Worm (Caenorhabditis elegans) whole organism, young adult: ENCODE data around the gene F53C11.1.

Experiments used
- B0019.2 ChIP-seq: fragments of 200-800 bp; sonication (Bioruptor generic); conservative IDR thresholded peaks from 2 replicates; pipeline ENCODE4 v1.3.6; 2022; ENCODE audit warnings: missing genetic modification reagents, missing genetic modification characterization, missing compliant biosample characterization
- B0336.3 ChIP-seq: fragments of 200-800 bp; sonication (Bioruptor generic); IDR thresholded peaks from 2 replicates; pipeline ENCODE4 v1.3.6; 2022; ENCODE audit warnings: missing genetic modification characterization, missing compliant biosample characterization
- C06A6.2 ChIP-seq: fragments of 200-800 bp; sonication (Bioruptor generic); conservative IDR thresholded peaks from 2 replicates; pipeline ENCODE4 v1.3.6; 2022; ENCODE audit warnings: missing genetic modification characterization, missing compliant biosample characterization
- C17E4.6 ChIP-seq: fragments of 200-800 bp; sonication (Bioruptor generic); IDR thresholded peaks from 2 replicates; pipeline ENCODE4 v1.3.6; 2022; ENCODE audit warnings: missing genetic modification reagents, missing genetic modification characterization, missing compliant biosample characterization
- F23B12.7 ChIP-seq: sonication (generic microtip); optimal IDR thresholded peaks from 2 replicates; lab custom pipeline; 2017; ENCODE audit warnings: missing genetic modification characterization, mild to moderate bottlenecking, missing compliant biosample characterization, antibody characterized with exemption, moderate library complexity; ENCODE audit not compliant: insufficient read depth
- F33H1.4 ChIP-seq: fragments of 200-800 bp; sonication (Bioruptor generic); IDR thresholded peaks from 2 replicates; pipeline ENCODE4 v1.3.6; 2022; ENCODE audit warnings: missing genetic modification reagents, missing genetic modification characterization, missing compliant biosample characterization
- F55B11.4 ChIP-seq: sonication (generic microtip); optimal IDR thresholded peaks from 2 replicates; lab custom pipeline; 2016; ENCODE audit warnings: missing compliant biosample characterization, missing genetic modification characterization, borderline replicate concordance; ENCODE audit not compliant: insufficient read depth
- T07F8.4 ChIP-seq: sonication (generic microtip); optimal IDR thresholded peaks from 2 replicates; lab custom pipeline; 2016; ENCODE audit warnings: mild to moderate bottlenecking, missing genetic modification characterization, moderate library complexity, missing compliant biosample characterization
- T26A5.8 ChIP-seq: sonication (generic microtip); optimal IDR thresholded peaks from 2 replicates; lab custom pipeline; 2016; ENCODE audit warnings: missing genetic modification characterization, missing compliant biosample characterization
- Y67H2A.10 ChIP-seq: fragments of 200-800 bp; sonication (Bioruptor generic); conservative IDR thresholded peaks from 2 replicates; pipeline ENCODE4 v1.3.6; 2022; ENCODE audit warnings: missing genetic modification reagents, missing genetic modification characterization, missing compliant biosample characterization
- ZK185.1 ChIP-seq: sonication (generic microtip); optimal IDR thresholded peaks from 2 replicates; lab custom pipeline; 2016; ENCODE audit warnings: mild to moderate bottlenecking, missing genetic modification characterization, missing compliant biosample characterization; ENCODE audit not compliant: poor library complexity, severe bottlenecking
- aptf-2 ChIP-seq: fragments of 200-800 bp; sonication (Bioruptor generic); conservative IDR thresholded peaks from 2 replicates; pipeline ENCODE4 v1.3.6; 2022; ENCODE audit warnings: missing genetic modification reagents, missing genetic modification characterization, missing compliant biosample characterization
- athp-1 ChIP-seq: sonication (generic microtip); optimal IDR thresholded peaks from 2 replicates; lab custom pipeline; 2017; ENCODE audit warnings: mild to moderate bottlenecking, missing genetic modification characterization, missing compliant biosample characterization
- cebp-1 ChIP-seq, 2 experiments: fragments of 200-800 bp in 1 of 2; sonication (Bioruptor generic) in 1 of 2; sonication (generic microtip) in 1 of 2; IDR thresholded peaks in 1 of 2; optimal IDR thresholded peaks in 1 of 2; 2 replicates each; pipeline versions ENCODE4 v1.3.6 to Lab custom; 2017 to 2022; ENCODE audit warnings: missing compliant biosample characterization in 2 of 2, missing genetic modification characterization in 2 of 2, mild to moderate bottlenecking in 1 of 2, missing genetic modification reagents in 1 of 2, moderate library complexity in 1 of 2
- ceh-100 ChIP-seq: fragments of 200-800 bp; sonication (Bioruptor generic); IDR thresholded peaks from 2 replicates; pipeline ENCODE4 v1.3.6; 2022; ENCODE audit warnings: missing genetic modification reagents, missing genetic modification characterization, missing compliant biosample characterization
- ceh-91 ChIP-seq: fragments of 200-800 bp; sonication (Bioruptor generic); IDR thresholded peaks from 2 replicates; pipeline ENCODE4 v1.3.6; 2022; ENCODE audit warnings: missing genetic modification reagents, missing genetic modification characterization, missing compliant biosample characterization
- chd-7 ChIP-seq: sonication (generic microtip); optimal IDR thresholded peaks from 2 replicates; lab custom pipeline; 2016; ENCODE audit warnings: mild to moderate bottlenecking, missing genetic modification characterization, moderate library complexity, missing compliant biosample characterization
- dox-1 ChIP-seq: fragments of 200-800 bp; sonication (Bioruptor generic); IDR thresholded peaks from 2 replicates; pipeline ENCODE4 v1.3.6; 2022; ENCODE audit warnings: missing genetic modification reagents, missing genetic modification characterization, missing compliant biosample characterization
- dpff-1 ChIP-seq: sonication (generic microtip); optimal IDR thresholded peaks from 2 replicates; lab custom pipeline; 2017; ENCODE audit warnings: mild to moderate bottlenecking, missing genetic modification characterization, missing compliant biosample characterization
- dpl-1 ChIP-seq: fragments of 150-350 bp; optimal IDR thresholded peaks from 2 replicates; lab custom pipeline; 2014; ENCODE audit warnings: missing biosample characterization, missing genetic modification reagents, missing genetic modification characterization
- efl-1 ChIP-seq: fragments of 150-350 bp; optimal IDR thresholded peaks from 2 replicates; lab custom pipeline; 2014; ENCODE audit warnings: missing biosample characterization, missing genetic modification reagents, missing genetic modification characterization
- egl-18 ChIP-seq: fragments of 200-800 bp; sonication (Bioruptor generic); IDR thresholded peaks from 2 replicates; pipeline ENCODE4 v1.3.6; 2022; ENCODE audit warnings: missing genetic modification reagents, missing genetic modification characterization, missing compliant biosample characterization
- egl-44 ChIP-seq: fragments of 200-800 bp; sonication (Bioruptor generic); IDR thresholded peaks from 2 replicates; pipeline ENCODE4 v1.3.6; 2022; ENCODE audit warnings: missing genetic modification reagents, missing genetic modification characterization, missing compliant biosample characterization
- ekl-4 ChIP-seq: fragments of 200-800 bp; sonication (Bioruptor generic); IDR thresholded peaks from 2 replicates; pipeline ENCODE4 v1.3.6; 2022; ENCODE audit warnings: missing genetic modification reagents, missing genetic modification characterization, missing compliant biosample characterization
- hrde-1 ChIP-seq: sonication (generic microtip); optimal IDR thresholded peaks from 2 replicates; lab custom pipeline; 2016; ENCODE audit warnings: missing genetic modification characterization, mild to moderate bottlenecking, missing compliant biosample characterization, moderate library complexity, missing genotype, missing genetic modification reagents, borderline replicate concordance
- hsf-1 ChIP-seq: fragments of 200-800 bp; sonication (Bioruptor generic); IDR thresholded peaks from 2 replicates; pipeline ENCODE4 v1.3.6; 2022; ENCODE audit warnings: missing genetic modification reagents, missing genetic modification characterization, missing compliant biosample characterization
- lin-35 ChIP-seq, 3 experiments: fragments of 150-350 bp in 2 of 3; sonication (generic microtip) in 1 of 3; optimal IDR thresholded peaks; 2 replicates each; lab custom pipeline; 2014 to 2018; ENCODE audit warnings: missing biosample characterization in 3 of 3, missing genetic modification characterization in 3 of 3, missing genetic modification reagents in 3 of 3
- lsy-27 ChIP-seq: sonication (generic microtip); optimal IDR thresholded peaks from 2 replicates; lab custom pipeline; 2017; ENCODE audit warnings: missing genetic modification characterization, mild to moderate bottlenecking, missing compliant biosample characterization, antibody characterized with exemption, missing genotype, borderline replicate concordance; ENCODE audit not compliant: insufficient read depth
- madf-3 ChIP-seq: fragments of 200-800 bp; sonication (Bioruptor generic); IDR thresholded peaks from 2 replicates; pipeline ENCODE4 v1.3.6; 2022; ENCODE audit warnings: missing genetic modification reagents, missing genetic modification characterization, missing compliant biosample characterization
- madf-6 ChIP-seq: fragments of 200-800 bp; sonication (Bioruptor generic); IDR thresholded peaks from 2 replicates; pipeline ENCODE4 v1.3.6; 2022; ENCODE audit warnings: missing genetic modification reagents, missing genetic modification characterization, missing compliant biosample characterization
- madf-8 ChIP-seq: fragments of 200-800 bp; sonication (Bioruptor generic); conservative IDR thresholded peaks from 2 replicates; pipeline ENCODE4 v1.3.6; 2022; ENCODE audit warnings: missing genetic modification reagents, missing genetic modification characterization, missing compliant biosample characterization
- mcd-1 ChIP-seq: fragments of 200-800 bp; sonication (Bioruptor generic); IDR thresholded peaks from 2 replicates; pipeline ENCODE4 v1.3.6; 2022; ENCODE audit warnings: missing genetic modification reagents, missing genetic modification characterization, missing compliant biosample characterization
- nfya-2 ChIP-seq: fragments of 200-800 bp; sonication (Bioruptor generic); IDR thresholded peaks from 2 replicates; pipeline ENCODE4 v1.3.6; 2022; ENCODE audit warnings: missing genetic modification reagents, missing genetic modification characterization, missing compliant biosample characterization
- nfyb-1 ChIP-seq: fragments of 200-800 bp; sonication (Bioruptor generic); IDR thresholded peaks from 2 replicates; pipeline ENCODE4 v1.3.6; 2022; ENCODE audit warnings: missing genetic modification reagents, missing genetic modification characterization, missing compliant biosample characterization
- nhr-179 ChIP-seq: sonication (generic microtip); optimal IDR thresholded peaks from 2 replicates; lab custom pipeline; 2016; ENCODE audit warnings: mild to moderate bottlenecking, missing genetic modification characterization, missing compliant biosample characterization
- nhr-80 ChIP-seq: sonication (generic microtip); optimal IDR thresholded peaks from 2 replicates; lab custom pipeline; 2016; ENCODE audit warnings: missing genetic modification characterization, missing compliant biosample characterization
- pbrm-1 ChIP-seq: fragments of 200-800 bp; sonication (Bioruptor generic); IDR thresholded peaks from 2 replicates; pipeline ENCODE4 v1.3.6; 2022; ENCODE audit warnings: missing genetic modification reagents, missing genetic modification characterization, missing compliant biosample characterization
- rec-8 ChIP-seq, 2 experiments: sonication (generic microtip); optimal IDR thresholded peaks; 2 replicates each; lab custom pipeline; 2016; ENCODE audit warnings: mild to moderate bottlenecking in 2 of 2, missing genetic modification characterization in 2 of 2, missing genetic modification reagents in 2 of 2, missing genotype in 2 of 2, missing biosample characterization in 1 of 2, missing compliant biosample characterization in 1 of 2, moderate library complexity in 1 of 2
- repo-1 ChIP-seq: sonication (generic microtip); optimal IDR thresholded peaks from 2 replicates; lab custom pipeline; 2017; ENCODE audit warnings: mild to moderate bottlenecking, missing genetic modification characterization, missing compliant biosample characterization
- sdz-38 ChIP-seq: sonication (generic microtip); optimal IDR thresholded peaks from 2 replicates; lab custom pipeline; 2016; ENCODE audit warnings: missing genotype, missing genetic modification characterization, missing compliant biosample characterization
- tbp1 ChIP-seq: fragments of 200-800 bp; sonication (Bioruptor generic); optimal IDR thresholded peaks from 2 replicates; lab custom pipeline; 2018; ENCODE audit warnings: mild to moderate bottlenecking, missing genetic modification characterization, missing compliant biosample characterization
- tlf-1 ChIP-seq: fragments of 200-800 bp; sonication (Bioruptor generic); optimal IDR thresholded peaks from 2 replicates; lab custom pipeline; 2018; ENCODE audit warnings: mild to moderate bottlenecking, missing genetic modification characterization, missing compliant biosample characterization
- unc-130 ChIP-seq: sonication (generic microtip); optimal IDR thresholded peaks from 2 replicates; lab custom pipeline; 2016; ENCODE audit warnings: missing genetic modification reagents, missing genetic modification characterization, missing compliant biosample characterization
- ztf-22 ChIP-seq: fragments of 200-800 bp; sonication (Bioruptor generic); optimal IDR thresholded peaks from 2 replicates; lab custom pipeline; 2018; ENCODE audit warnings: mild to moderate bottlenecking, missing genetic modification characterization, moderate library complexity, missing compliant biosample characterization
- ztf-25 ChIP-seq: fragments of 200-800 bp; sonication (Bioruptor generic); IDR thresholded peaks from 2 replicates; pipeline ENCODE4 v1.3.6; 2022; ENCODE audit warnings: missing genetic modification reagents, missing genetic modification characterization, missing compliant biosample characterization
- ztf-26 ChIP-seq: sonication (generic microtip); optimal IDR thresholded peaks from 2 replicates; lab custom pipeline; 2017; ENCODE audit warnings: missing genetic modification characterization, missing compliant biosample characterization
- ztf-3 ChIP-seq: fragments of 200-800 bp; sonication (Bioruptor generic); optimal IDR thresholded peaks from 2 replicates; lab custom pipeline; 2018; ENCODE audit warnings: mild to moderate bottlenecking, missing genetic modification characterization, missing compliant biosample characterization

Gene F53C11.1

ce11 chrV:13796246-13796776, 20.7 kb downstream of the F53C11.1 start, which contains the start of gene twk-32:
twk-32 (plus strand) TSS chrV:13796641.
- TF ChIP-seq chd-7 (tag; lab: Kevin White, UChicago) (peak; percentile 31), tbp1 (GFP tag; lab: Kevin White, UChicago) (no peak), unc-130 (GFP tag; lab: Kevin White, UChicago) (no peak), egl-18 (GFP tag; lab: Robert Waterston, UW) (no peak), repo-1 (tag; lab: Kevin White, UChicago) (no peak), ZK185.1 (tag; lab: Kevin White, UChicago) (no peak), C17E4.6 (no peak), hrde-1 (no peak), lsy-27 (tag; lab: Kevin White, UChicago) (no peak), hsf-1 (GFP tag; lab: Robert Waterston, UW) (no peak), ceh-91 (GFP tag; lab: Robert Waterston, UW) (no peak), nfyb-1 (GFP tag; lab: Robert Waterston, UW) (peak; percentile 60; the same call in 1 of the 2 replicates), madf-8 (GFP tag; lab: Robert Waterston, UW) (no peak), madf-3 (GFP tag; lab: Robert Waterston, UW) (no peak), T26A5.8 (tag; lab: Kevin White, UChicago) (no peak), egl-44 (GFP tag; lab: Robert Waterston, UW) (no peak), T07F8.4 (no peak), ztf-25 (GFP tag; lab: Robert Waterston, UW) (no peak), pbrm-1 (GFP tag; lab: Robert Waterston, UW) (0 out of 2 replicates have a peak, but pooled peaks have one; percentile 8), C06A6.2 (0 out of 2 replicates have a peak, but pooled peaks have one; percentile 9), ztf-22 (no peak), F33H1.4 (GFP tag; lab: Robert Waterston, UW) (no peak), dpl-1 (GFP tag; lab: Kevin White, UChicago) (no peak), madf-6 (GFP tag; lab: Robert Waterston, UW) (0 out of 2 replicates have a peak, but pooled peaks have one; percentile 3), ztf-26 (peak; percentile 23), B0019.2 (GFP tag; lab: Robert Waterston, UW) (no peak), dpff-1 (tag; lab: Kevin White, UChicago) (peak; percentile 24), cebp-1 (GFP tag; IDR thresholded peaks at IDR 0.05; lab: Robert Waterston, UW) (no peak), cebp-1 (tag; optimal IDR thresholded peaks at IDR 0.05; lab: Kevin White, UChicago) (peak; percentile 51), mcd-1 (GFP tag; lab: Robert Waterston, UW) (no peak), B0336.3 (GFP tag; lab: Robert Waterston, UW) (peak; percentile 58), F23B12.7 (tag; lab: Kevin White, UChicago) (no peak), nhr-179 (tag; lab: Kevin White, UChicago) (no peak), lin-35 (GFP tag; optimal IDR thresholded peaks at IDR 0.05; lab: Kevin White, UChicago) (no peak), efl-1 (no peak), nfya-2 (GFP tag; lab: Robert Waterston, UW) (no peak), F55B11.4 (tag; lab: Kevin White, UChicago) (no peak), dox-1 (GFP tag; lab: Robert Waterston, UW) (peak; percentile 31; the same call in 1 of the 2 replicates), athp-1 (tag; lab: Kevin White, UChicago) (no peak), nhr-80 (tag; lab: Kevin White, UChicago) (no peak), rec-8 (tag; optimal IDR thresholded peaks at IDR 0.05; lab: Kevin White, UChicago) (no peak), aptf-2 (GFP tag; lab: Robert Waterston, UW) (no peak), Y67H2A.10 (GFP tag; lab: Robert Waterston, UW) (no peak), ztf-3 (GFP tag; lab: Kevin White, UChicago) (no peak), ekl-4 (GFP tag; lab: Robert Waterston, UW) (0 out of 2 replicates have a peak, but pooled peaks have one; percentile 29), tlf-1 (GFP tag; lab: Kevin White, UChicago) (no peak), ceh-100 (GFP tag; lab: Robert Waterston, UW) (no peak), sdz-38 (tag; lab: Kevin White, UChicago) (no peak)
